Worm (Caenorhabditis elegans): ENCODE data around the gene fbxa-82.

ce11 chrV:15067165-15067564 is 14.8 kb upstream of the fbxa-82 start, which contains the start of gene C25D7.10:
- no peak for TF ChIP-seq zag-1 (tag; optimal IDR thresholded peaks at IDR 0.05)
- TF ChIP-seq nhr-28 (tag; optimal IDR thresholded peaks at IDR 0.05): no peak

All from whole organism, L4 larva.